Worm (Caenorhabditis elegans) whole organism, young adult: ENCODE data around the gene Y71H2B.4.

Experiments used
- B0019.2 ChIP-seq: fragments of 200-800 bp; sonication (Bioruptor generic); conservative IDR thresholded peaks from 2 replicates; pipeline ENCODE4 v1.3.6; 2022; ENCODE audit warnings: missing genetic modification reagents, missing genetic modification characterization, missing compliant biosample characterization
- F23B12.7 ChIP-seq: sonication (generic microtip); optimal IDR thresholded peaks from 2 replicates; lab custom pipeline; 2017; ENCODE audit warnings: missing genetic modification characterization, mild to moderate bottlenecking, missing compliant biosample characterization, antibody characterized with exemption, moderate library complexity; ENCODE audit not compliant: insufficient read depth
- K12H6.12 ChIP-seq: fragments of 200-800 bp; sonication (Bioruptor generic); optimal IDR thresholded peaks from 2 replicates; lab custom pipeline; 2018; ENCODE audit warnings: mild to moderate bottlenecking, missing genetic modification characterization, missing compliant biosample characterization
- Y79H2A.3 ChIP-seq: fragments of 200-800 bp; sonication (Bioruptor generic); conservative IDR thresholded peaks from 2 replicates; pipeline ENCODE4 v1.3.6; 2022; ENCODE audit warnings: missing genetic modification reagents, missing genetic modification characterization, missing compliant biosample characterization
- egrh-3 ChIP-seq: fragments of 200-800 bp; sonication (Bioruptor generic); IDR thresholded peaks from 2 replicates; pipeline ENCODE4 v1.3.6; 2022; ENCODE audit warnings: missing genetic modification reagents, missing genetic modification characterization, missing compliant biosample characterization
- mel-28 ChIP-seq: sonication (generic microtip); optimal IDR thresholded peaks from 2 replicates; lab custom pipeline; 2016; ENCODE audit warnings: borderline replicate concordance, mild to moderate bottlenecking, missing genetic modification characterization, missing compliant biosample characterization
- nfya-1 ChIP-seq: sonication (generic microtip); optimal IDR thresholded peaks from 2 replicates; lab custom pipeline; 2017; ENCODE audit warnings: antibody characterized with exemption, missing compliant biosample characterization, missing genetic modification characterization, borderline replicate concordance; ENCODE audit not compliant: insufficient read depth
- nhr-179 ChIP-seq: sonication (generic microtip); optimal IDR thresholded peaks from 2 replicates; lab custom pipeline; 2016; ENCODE audit warnings: mild to moderate bottlenecking, missing genetic modification characterization, missing compliant biosample characterization

DNA sequence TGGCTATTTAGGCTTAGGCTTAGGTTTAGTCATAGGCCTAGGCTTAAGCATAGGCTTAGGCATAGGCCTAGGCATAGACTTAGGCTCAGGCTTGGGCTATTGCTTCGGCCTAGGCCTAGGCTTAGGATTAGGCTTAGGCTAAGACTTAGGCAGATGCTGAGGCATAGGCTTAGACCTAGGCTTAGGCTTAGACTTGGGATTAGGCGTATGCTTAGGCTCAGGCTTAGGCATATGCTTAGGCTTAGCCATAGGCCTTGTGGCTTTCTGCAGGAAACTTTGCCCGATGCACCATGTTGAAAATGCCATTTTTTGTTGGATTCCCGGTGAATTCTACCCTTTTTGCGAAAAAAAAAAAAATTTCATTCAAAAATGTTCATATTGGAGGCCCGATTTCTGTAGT lies 40.8 kb upstream of the Y71H2B.4 start:
- no peak for TF ChIP-seq nhr-179 (tag; lab: Kevin White, UChicago)
- TF ChIP-seq mel-28 = no peak
- TF ChIP-seq nfya-1 (tag; lab: Kevin White, UChicago) = no peak
- TF ChIP-seq B0019.2 (GFP tag; lab: Robert Waterston, UW) = no peak
- TF ChIP-seq K12H6.12 (tag; lab: Kevin White, UChicago) = no peak
- no peak for TF ChIP-seq F23B12.7
- no peak for TF ChIP-seq Y79H2A.3 (GFP tag; lab: Robert Waterston, UW)
- no peak for TF ChIP-seq egrh-3 (GFP tag; lab: Robert Waterston, UW)
